Worm (Caenorhabditis elegans) whole organism, L4 larva: ENCODE results near the gene F41F3.1.
A peak's percentile ranks its signal among the peaks of the same experiment; 100 is the strongest.

ENCODE experiments used
- F10B5.3 ChIP-seq: sonication (generic microtip); optimal IDR thresholded peaks from 2 replicates; lab custom pipeline; 2016; ENCODE audit warnings: mild to moderate bottlenecking, missing genetic modification characterization, missing compliant biosample characterization
- F37D6.2 ChIP-seq: sonication (generic microtip); optimal IDR thresholded peaks from 2 replicates; lab custom pipeline; 2016; ENCODE audit warnings: mild to moderate bottlenecking, missing genetic modification characterization, missing compliant biosample characterization
- F44E2.7 ChIP-seq: fragments of 200-800 bp; sonication (Bioruptor generic); IDR thresholded peaks from 2 replicates; pipeline ENCODE4 v2.1.2; 2022; ENCODE audit warnings: missing genetic modification characterization, missing compliant biosample characterization
- F49E8.2 ChIP-seq: sonication (generic microtip); optimal IDR thresholded peaks from 2 replicates; lab custom pipeline; 2016; ENCODE audit warnings: missing compliant biosample characterization, mild to moderate bottlenecking, missing genetic modification characterization, borderline replicate concordance
- R02D3.7 ChIP-seq: fragments of 150-350 bp; sonication (generic microtip); optimal IDR thresholded peaks from 3 replicates; lab custom pipeline; 2014; ENCODE audit warnings: missing biosample characterization, missing genetic modification characterization
- T20F7.1 ChIP-seq: fragments of 200-800 bp; sonication (Bioruptor generic); optimal IDR thresholded peaks from 2 replicates; lab custom pipeline; 2018; ENCODE audit warnings: mild to moderate bottlenecking, missing genetic modification characterization, missing compliant biosample characterization
- Y105C5A.15 ChIP-seq: fragments of 200-800 bp; sonication (Bioruptor generic); IDR thresholded peaks from 2 replicates; pipeline ENCODE4 v1.3.6; 2022; ENCODE audit warnings: missing genetic modification characterization, missing compliant biosample characterization
- aly-2 ChIP-seq: sonication (generic microtip); optimal IDR thresholded peaks from 2 replicates; lab custom pipeline; 2018; ENCODE audit warnings: missing biosample characterization, missing genetic modification characterization
- ama-1 ChIP-seq: fragments of 150-350 bp; optimal IDR thresholded peaks from 2 replicates; lab custom pipeline; 2014; ENCODE audit warnings: inconsistent platforms, mixed read lengths
- attf-4 ChIP-seq: sonication (generic microtip); optimal IDR thresholded peaks from 3 replicates; lab custom pipeline; 2017; ENCODE audit warnings: missing biosample characterization, missing genetic modification characterization
- ceh-20 ChIP-seq: fragments of 200-800 bp; sonication (Bioruptor generic); IDR thresholded peaks from 2 replicates; pipeline ENCODE4 v1.3.6; 2022; ENCODE audit warnings: missing genetic modification reagents, missing genetic modification characterization, missing compliant biosample characterization
- ceh-62 ChIP-seq: sonication (generic microtip); optimal IDR thresholded peaks from 2 replicates; lab custom pipeline; 2017; ENCODE audit warnings: missing biosample characterization, missing genetic modification characterization
- ceh-82 ChIP-seq: sonication (generic microtip); optimal IDR thresholded peaks from 2 replicates; lab custom pipeline; 2017; ENCODE audit warnings: missing biosample characterization, missing genetic modification characterization
- ces-1 ChIP-seq: fragments of 150-350 bp; sonication (generic microtip); optimal IDR thresholded peaks from 4 replicates; lab custom pipeline; 2014; ENCODE audit warnings: missing biosample characterization, missing genetic modification reagents, missing genetic modification characterization
- cey-2 ChIP-seq: sonication (generic microtip); optimal IDR thresholded peaks from 3 replicates; lab custom pipeline; 2017; ENCODE audit warnings: missing genetic modification characterization, mild to moderate bottlenecking, missing compliant biosample characterization, antibody characterized with exemption, borderline replicate concordance; ENCODE audit not compliant: insufficient read depth
- daf-12 ChIP-seq: fragments of 150-350 bp; optimal IDR thresholded peaks from 2 replicates; lab custom pipeline; 2014; ENCODE audit warnings: missing biosample characterization, missing genetic modification reagents, missing genetic modification characterization
- daf-19 ChIP-seq: fragments of 200-800 bp; sonication (Bioruptor generic); conservative IDR thresholded peaks from 2 replicates; pipeline ENCODE4 v1.3.6; 2022; ENCODE audit warnings: missing genetic modification characterization, missing compliant biosample characterization
- daf-8 ChIP-seq: fragments of 200-800 bp; sonication (Bioruptor generic); IDR thresholded peaks from 2 replicates; pipeline ENCODE4 v1.3.6; 2022; ENCODE audit warnings: missing genetic modification characterization, missing compliant biosample characterization
- dmd-9 ChIP-seq: fragments of 200-800 bp; sonication (Bioruptor generic); IDR thresholded peaks from 2 replicates; pipeline ENCODE4 v1.3.6; 2022; ENCODE audit warnings: missing genetic modification reagents, missing genetic modification characterization, missing compliant biosample characterization
- dpl-1 ChIP-seq: fragments of 150-350 bp; optimal IDR thresholded peaks from 2 replicates; lab custom pipeline; 2014; ENCODE audit warnings: missing biosample characterization, missing genetic modification reagents, missing genetic modification characterization
- dve-1 ChIP-seq: sonication (generic microtip); optimal IDR thresholded peaks from 2 replicates; lab custom pipeline; 2017; ENCODE audit warnings: antibody characterized with exemption, mild to moderate bottlenecking, missing genetic modification characterization, missing compliant biosample characterization; ENCODE audit not compliant: insufficient read depth
- egl-27 ChIP-seq: sonication (generic microtip); optimal IDR thresholded peaks from 3 replicates; lab custom pipeline; 2017; ENCODE audit warnings: missing biosample characterization, missing genetic modification reagents, missing genetic modification characterization
- egl-43 ChIP-seq: fragments of 200-800 bp; sonication (Bioruptor generic); IDR thresholded peaks from 2 replicates; pipeline ENCODE4 v1.3.6; 2022; ENCODE audit warnings: missing genetic modification reagents, missing genetic modification characterization, missing compliant biosample characterization
- gei-8 ChIP-seq: fragments of 200-800 bp; sonication (Bioruptor generic); optimal IDR thresholded peaks from 2 replicates; lab custom pipeline; 2018; ENCODE audit warnings: mild to moderate bottlenecking, missing genetic modification characterization, missing compliant biosample characterization
- hlh-30 ChIP-seq: sonication (generic microtip); optimal IDR thresholded peaks from 2 replicates; lab custom pipeline; 2017; ENCODE audit warnings: antibody characterized with exemption, mild to moderate bottlenecking, missing genetic modification characterization, missing compliant biosample characterization; ENCODE audit not compliant: insufficient read depth
- hmg-1.1 ChIP-seq: fragments of 200-800 bp; sonication (Bioruptor generic); IDR thresholded peaks from 2 replicates; pipeline ENCODE4 v1.3.6; 2022; ENCODE audit warnings: missing genetic modification reagents, missing genetic modification characterization, missing compliant biosample characterization
- jun-1 ChIP-seq: fragments of 150-350 bp; optimal IDR thresholded peaks from 2 replicates; lab custom pipeline; 2014; ENCODE audit warnings: missing biosample characterization, missing genetic modification reagents, missing genetic modification characterization
- lim-7 ChIP-seq: fragments of 200-800 bp; sonication (Bioruptor generic); IDR thresholded peaks from 2 replicates; pipeline ENCODE4 v1.3.6; 2022; ENCODE audit warnings: missing genetic modification characterization, missing compliant biosample characterization
- lin-15B ChIP-seq: fragments of 150-350 bp; sonication (generic microtip); optimal IDR thresholded peaks from 3 replicates; lab custom pipeline; 2014; ENCODE audit warnings: missing biosample characterization, missing genetic modification characterization
- lin-29 ChIP-seq: fragments of 200-800 bp; sonication (Bioruptor generic); IDR thresholded peaks from 2 replicates; pipeline ENCODE4 v1.3.6; 2022; ENCODE audit warnings: missing genetic modification reagents, missing genetic modification characterization, missing compliant biosample characterization
- lin-38 ChIP-seq: fragments of 200-800 bp; sonication (Bioruptor generic); IDR thresholded peaks from 2 replicates; pipeline ENCODE4 v1.3.6; 2022; ENCODE audit warnings: missing genetic modification reagents, missing genetic modification characterization, missing compliant biosample characterization
- lin-39 ChIP-seq: fragments of 150-350 bp; optimal IDR thresholded peaks from 2 replicates; lab custom pipeline; 2014; ENCODE audit warnings: missing biosample characterization, missing genetic modification reagents, missing genetic modification characterization
- lsy-2 ChIP-seq, 2 experiments: fragments of 150-350 bp in 1 of 2; sonication (generic microtip) in 1 of 2; optimal IDR thresholded peaks; 2 replicates each; lab custom pipeline; 2014 to 2017; ENCODE audit warnings: missing biosample characterization in 2 of 2, missing genetic modification characterization in 2 of 2
- mdt-29 ChIP-seq: fragments of 200-800 bp; sonication (Bioruptor generic); IDR thresholded peaks from 2 replicates; pipeline ENCODE4 v1.3.6; 2022; ENCODE audit warnings: missing genetic modification reagents, missing genetic modification characterization, missing compliant biosample characterization
- mes-2 ChIP-seq: sonication (generic microtip); optimal IDR thresholded peaks from 2 replicates; lab custom pipeline; 2016; ENCODE audit warnings: missing genotype, mild to moderate bottlenecking, missing genetic modification characterization, missing compliant biosample characterization; ENCODE audit not compliant: poor library complexity, severe bottlenecking
- mxl-2 ChIP-seq: fragments of 200-800 bp; sonication (Bioruptor generic); conservative IDR thresholded peaks from 2 replicates; pipeline ENCODE4 v1.3.6; 2022; ENCODE audit warnings: missing genetic modification reagents, missing genetic modification characterization, missing compliant biosample characterization
- nhr-10 ChIP-seq: fragments of 150-350 bp; optimal IDR thresholded peaks from 2 replicates; lab custom pipeline; 2014; ENCODE audit warnings: missing biosample characterization, missing genetic modification characterization
- nhr-11 ChIP-seq: fragments of 150-350 bp; optimal IDR thresholded peaks from 2 replicates; lab custom pipeline; 2014; ENCODE audit warnings: missing biosample characterization, missing genetic modification characterization
- nhr-111 ChIP-seq: fragments of 200-800 bp; sonication (Bioruptor generic); optimal IDR thresholded peaks from 2 replicates; lab custom pipeline; 2018; ENCODE audit warnings: mild to moderate bottlenecking, missing genetic modification characterization, missing compliant biosample characterization
- nhr-25 ChIP-seq: sonication (generic microtip); optimal IDR thresholded peaks from 2 replicates; lab custom pipeline; 2017; ENCODE audit warnings: missing genetic modification characterization, mild to moderate bottlenecking, missing compliant biosample characterization, antibody characterized with exemption, moderate library complexity, borderline replicate concordance; ENCODE audit not compliant: insufficient read depth
- nhr-28 ChIP-seq: fragments of 150-350 bp; optimal IDR thresholded peaks from 2 replicates; lab custom pipeline; 2014; ENCODE audit warnings: missing biosample characterization, missing genetic modification characterization
- nhr-42 ChIP-seq: fragments of 200-800 bp; sonication (Bioruptor generic); IDR thresholded peaks from 2 replicates; pipeline ENCODE4 v1.3.6; 2022; ENCODE audit warnings: missing genetic modification characterization, missing compliant biosample characterization
- nhr-48 ChIP-seq: sonication (generic microtip); optimal IDR thresholded peaks from 2 replicates; lab custom pipeline; 2016; ENCODE audit warnings: mild to moderate bottlenecking, missing genetic modification characterization, missing compliant biosample characterization
- nhr-77 ChIP-seq: fragments of 150-350 bp; optimal IDR thresholded peaks from 2 replicates; lab custom pipeline; 2014; ENCODE audit warnings: missing biosample characterization, missing genetic modification characterization
- pqm-1 ChIP-seq: sonication (generic microtip); optimal IDR thresholded peaks from 2 replicates; lab custom pipeline; 2017; ENCODE audit warnings: missing biosample characterization, missing genetic modification characterization
- skn-1 ChIP-seq: fragments of 150-350 bp; optimal IDR thresholded peaks from 2 replicates; lab custom pipeline; 2014; ENCODE audit warnings: missing biosample characterization, missing genetic modification characterization
- snpc-4 ChIP-seq: fragments of 150-350 bp; optimal IDR thresholded peaks from 2 replicates; lab custom pipeline; 2014; ENCODE audit warnings: missing biosample characterization, missing genetic modification characterization
- spr-1 ChIP-seq: sonication (generic microtip); optimal IDR thresholded peaks from 2 replicates; lab custom pipeline; 2016; ENCODE audit warnings: mild to moderate bottlenecking, missing genetic modification characterization, missing compliant biosample characterization
- spr-3 ChIP-seq: fragments of 200-800 bp; sonication (Bioruptor generic); optimal IDR thresholded peaks from 2 replicates; lab custom pipeline; 2018; ENCODE audit warnings: mild to moderate bottlenecking, missing genetic modification characterization, missing compliant biosample characterization
- unc-62 ChIP-seq, 3 experiments: fragments of 150-350 bp in 1 of 3; sonication (generic microtip); optimal IDR thresholded peaks in 2 of 3; peaks in 1 of 3; 1 replicate in 1 of 3; 2 replicates in 2 of 3; lab custom pipeline; 2014 to 2017; ENCODE audit warnings: missing biosample characterization in 3 of 3, missing genetic modification characterization in 3 of 3, missing genetic modification reagents in 3 of 3, missing genotype in 1 of 3
- zfp-3 ChIP-seq: fragments of 200-800 bp; sonication (Bioruptor generic); conservative IDR thresholded peaks from 2 replicates; pipeline ENCODE4 v1.3.6; 2022; ENCODE audit warnings: missing genetic modification reagents, missing genetic modification characterization, missing compliant biosample characterization
- ztf-7 ChIP-seq: fragments of 150-350 bp; optimal IDR thresholded peaks from 2 replicates; lab custom pipeline; 2014; ENCODE audit warnings: missing biosample characterization, missing genetic modification characterization

F41F3.1 gene

DNA sequence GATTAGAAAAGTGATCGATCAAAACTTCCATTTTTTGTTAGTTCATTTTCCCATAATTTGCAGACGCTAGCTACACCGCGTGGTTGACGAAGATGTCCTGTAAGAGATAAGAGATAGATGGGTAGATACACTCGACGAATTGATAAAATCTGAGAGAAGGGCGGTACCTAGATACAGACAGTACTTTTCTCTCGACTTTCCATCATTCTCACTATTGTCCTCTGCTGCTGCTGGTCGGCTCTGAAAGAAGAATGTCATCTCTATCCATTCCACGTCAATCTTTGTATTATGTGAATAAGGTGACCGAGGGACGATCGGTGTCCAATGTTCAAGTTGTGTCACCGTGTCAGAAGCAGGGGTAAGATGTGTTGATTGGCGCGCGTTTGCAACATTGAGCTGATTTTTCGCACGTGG, 25.8 kb upstream of the F41F3.1 start, which contains the start of gene pmt-2 (continued):
- no peak for TF ChIP-seq attf-4 (tag; lab: Kevin White, UChicago)
- TF ChIP-seq lsy-2 (tag; optimal IDR thresholded peaks at IDR 0.05; lab: Kevin White, UChicago): peak in 1 of 2 experiments; percentile 24
- TF ChIP-seq cey-2 (tag; lab: Kevin White, UChicago): no peak
- TF ChIP-seq ceh-82 (tag; lab: Kevin White, UChicago): no peak
- no peak for TF ChIP-seq spr-3 (GFP tag; lab: Kevin White, UChicago)
- TF ChIP-seq ces-1: no peak
- no peak for TF ChIP-seq nhr-111 (GFP tag; lab: Kevin White, UChicago)
- no peak for TF ChIP-seq F37D6.2
- no peak for TF ChIP-seq skn-1 (tag; lab: Kevin White, UChicago)
- TF ChIP-seq hlh-30 (tag; lab: Kevin White, UChicago): peak; percentile 0
- no peak for TF ChIP-seq snpc-4 (tag; lab: Kevin White, UChicago)
- no peak for TF ChIP-seq nhr-10 (tag; lab: Kevin White, UChicago)
- TF ChIP-seq mxl-2 (GFP tag; lab: Robert Waterston, UW): no peak
- TF ChIP-seq mes-2 (tag; lab: Kevin White, UChicago): peak; percentile 15
- TF ChIP-seq ceh-62 (tag; lab: Kevin White, UChicago): no peak
- peak; percentile 7; the same call in 1 of the 2 replicates for TF ChIP-seq lin-38 (GFP tag; lab: Robert Waterston, UW)
- no peak for TF ChIP-seq daf-12 (tag; lab: Kevin White, UChicago)
- no peak for TF ChIP-seq zfp-3
- TF ChIP-seq daf-19 (GFP tag; lab: Robert Waterston, UW): no peak
- TF ChIP-seq spr-1 (tag; lab: Kevin White, UChicago): no peak
- no peak for TF ChIP-seq nhr-42 (GFP tag; lab: Robert Waterston, UW)
- TF ChIP-seq lin-39: no peak
- peak; percentile 16 for TF ChIP-seq dve-1 (tag; lab: Kevin White, UChicago)
- no peak for TF ChIP-seq F44E2.7 (GFP tag; lab: Robert Waterston, UW)
- no peak for TF ChIP-seq lin-29 (GFP tag; lab: Robert Waterston, UW)
- TF ChIP-seq ceh-20 (GFP tag; lab: Robert Waterston, UW): no peak
- TF ChIP-seq gei-8 (GFP tag; lab: Kevin White, UChicago): no peak
- no peak for TF ChIP-seq dpl-1
- TF ChIP-seq Y105C5A.15 (GFP tag; lab: Robert Waterston, UW): no peak
- TF ChIP-seq nhr-77 (tag; lab: Kevin White, UChicago): no peak
- peak; percentile 63 for TF ChIP-seq nhr-28 (tag; lab: Kevin White, UChicago)
- no peak for TF ChIP-seq nhr-11 (tag; lab: Kevin White, UChicago)
- TF ChIP-seq F49E8.2 (tag; lab: Kevin White, UChicago): no peak
- peak; percentile 19 for TF ChIP-seq ama-1 (lab: Kevin White, UChicago)
- no peak for TF ChIP-seq nhr-25 (tag; lab: Kevin White, UChicago)
- TF ChIP-seq unc-62 (GFP tag; optimal IDR thresholded peaks at IDR 0.05 in 1 of 2; lab: Kevin White, UChicago): peak in 1 of 2 experiments; percentile 78
- TF ChIP-seq unc-62 (tag; optimal IDR thresholded peaks at IDR 0.05; lab: Kevin White, UChicago): no peak
- TF ChIP-seq aly-2 (tag; lab: Kevin White, UChicago): no peak
- no peak for TF ChIP-seq jun-1 (tag; lab: Kevin White, UChicago)
- TF ChIP-seq pqm-1 (tag; lab: Kevin White, UChicago): peak; percentile 19
- TF ChIP-seq lim-7: no peak
- no peak for TF ChIP-seq T20F7.1 (GFP tag; lab: Kevin White, UChicago)
- TF ChIP-seq dmd-9 (GFP tag; lab: Robert Waterston, UW): no peak
- no peak for TF ChIP-seq hmg-1.1 (GFP tag; lab: Robert Waterston, UW)
- TF ChIP-seq mdt-29 (GFP tag; lab: Robert Waterston, UW): no peak
- no peak for TF ChIP-seq F10B5.3 (tag; lab: Kevin White, UChicago)
- no peak for TF ChIP-seq lin-15B (tag; lab: Kevin White, UChicago)
- no peak for TF ChIP-seq R02D3.7
- TF ChIP-seq ztf-7: no peak
- TF ChIP-seq egl-43 (GFP tag; lab: Robert Waterston, UW): no peak
- TF ChIP-seq egl-27: no peak
- TF ChIP-seq daf-8 (GFP tag; lab: Robert Waterston, UW): no peak
- peak; percentile 44 for TF ChIP-seq nhr-48 (tag; lab: Kevin White, UChicago)
